Fruit fly (Drosophila melanogaster) whole organism, wandering third instar larva: ENCODE results near the gene CG33702.

Source experiments
- Abd-B ChIP-seq: fragments of >200 bp; optimal IDR thresholded peaks from 2 replicates; lab custom pipeline; 2017; ENCODE audit warnings: missing biosample characterization, missing genetic modification characterization
- CG32264 ChIP-seq: fragments of 200-800 bp; sonication (Bioruptor generic); optimal IDR thresholded peaks from 2 replicates; lab custom pipeline; 2016; ENCODE audit warnings: missing biosample characterization, missing genetic modification characterization
- CG9705 ChIP-seq: fragments of 200-800 bp; sonication (Bioruptor generic); optimal IDR thresholded peaks from 2 replicates; lab custom pipeline; 2018; ENCODE audit warnings: missing biosample characterization, mild to moderate bottlenecking, missing genetic modification characterization
- CrebA ChIP-seq: fragments of 200-800 bp; sonication (Bioruptor generic); optimal IDR thresholded peaks from 2 replicates; lab custom pipeline; 2016; ENCODE audit warnings: missing biosample characterization, mild to moderate bottlenecking, missing genetic modification characterization, borderline replicate concordance
- Dfd ChIP-seq: fragments of >200 bp; optimal IDR thresholded peaks from 2 replicates; lab custom pipeline; 2017; ENCODE audit warnings: missing biosample characterization, missing genetic modification characterization
- Dif ChIP-seq: fragments of 200-275, 200-300 bp; sonication (Bioruptor generic); optimal IDR thresholded peaks from 2 replicates; lab custom pipeline; 2018; ENCODE audit warnings: missing biosample characterization, missing genetic modification characterization; ENCODE audit not compliant: partially characterized antibody
- GATAd ChIP-seq: sonication (Bioruptor generic); optimal IDR thresholded peaks from 2 replicates; lab custom pipeline; 2016; ENCODE audit warnings: missing biosample characterization, missing genetic modification characterization
- HLH106 ChIP-seq: fragments of 200-800 bp; optimal IDR thresholded peaks from 3 replicates; lab custom pipeline; 2019; ENCODE audit warnings: missing biosample characterization, mild to moderate bottlenecking, missing genetic modification characterization, moderate library complexity
- Hnf4 ChIP-seq: fragments of 200-800 bp; sonication (Bioruptor generic); optimal IDR thresholded peaks from 2 replicates; lab custom pipeline; 2016; ENCODE audit warnings: missing biosample characterization, mild to moderate bottlenecking, missing genetic modification characterization
- Hr83 ChIP-seq: fragments of 200-300 bp; sonication (Bioruptor generic); optimal IDR thresholded peaks from 2 replicates; lab custom pipeline; 2016; ENCODE audit warnings: missing biosample characterization, mild to moderate bottlenecking, missing genetic modification characterization, moderate library complexity; ENCODE audit not compliant: poor library complexity, severe bottlenecking
- Mio ChIP-seq: sonication (Bioruptor generic); optimal IDR thresholded peaks from 2 replicates; lab custom pipeline; 2016; ENCODE audit warnings: missing biosample characterization, missing genetic modification characterization
- N ChIP-seq: fragments of >200 bp; optimal IDR thresholded peaks from 2 replicates; lab custom pipeline; 2018; ENCODE audit warnings: missing biosample characterization, missing external identifiers, missing genetic modification characterization
- OdsH ChIP-seq: fragments of 200-800 bp; sonication (Bioruptor generic); optimal IDR thresholded peaks from 2 replicates; lab custom pipeline; 2016; ENCODE audit warnings: missing biosample characterization, mild to moderate bottlenecking, missing genetic modification characterization
- Rel ChIP-seq, 2 experiments: fragments of 200-800 bp; sonication (Bioruptor generic) in 1 of 2; optimal IDR thresholded peaks; 2 replicates in 1 of 2; 3 replicates in 1 of 2; lab custom pipeline; 2016 to 2019; ENCODE audit warnings: mild to moderate bottlenecking in 2 of 2, missing biosample characterization in 2 of 2, missing genetic modification characterization in 2 of 2, moderate library complexity in 1 of 2
- Vsx2 ChIP-seq: fragments of 200-300, 225-300 bp; sonication (Bioruptor generic); optimal IDR thresholded peaks from 2 replicates; lab custom pipeline; 2018; ENCODE audit warnings: missing biosample characterization, missing genetic modification characterization; ENCODE audit not compliant: partially characterized antibody
- br ChIP-seq: fragments of 200-800 bp; sonication (Bioruptor generic); optimal IDR thresholded peaks from 2 replicates; lab custom pipeline; 2016; ENCODE audit warnings: missing biosample characterization, missing genetic modification characterization
- brk ChIP-seq: fragments of 200-800 bp; sonication (Bioruptor generic); optimal IDR thresholded peaks from 2 replicates; lab custom pipeline; 2016; ENCODE audit warnings: missing biosample characterization, mild to moderate bottlenecking, missing genetic modification characterization
- dl ChIP-seq, 2 experiments: fragments of 175-275, 200-275 bp in 1 of 2; fragments of 200-275 bp in 1 of 2; sonication (Bioruptor generic); optimal IDR thresholded peaks; lab custom pipeline; 2018; ENCODE audit warnings: mild to moderate bottlenecking in 2 of 2, missing biosample characterization in 2 of 2, missing genetic modification characterization in 2 of 2, moderate library complexity in 2 of 2; ENCODE audit not compliant: partially characterized antibody in 2 of 2, insufficient read depth in 1 of 2
- dmrt93B ChIP-seq: fragments of 200-800 bp; sonication (Bioruptor generic); optimal IDR thresholded peaks from 2 replicates; lab custom pipeline; 2018; ENCODE audit warnings: missing biosample characterization, mild to moderate bottlenecking, missing genetic modification characterization
- dsf ChIP-seq: sonication (Bioruptor generic); optimal IDR thresholded peaks from 2 replicates; lab custom pipeline; 2016; ENCODE audit warnings: missing biosample characterization, missing genetic modification characterization, borderline replicate concordance
- ey ChIP-seq: fragments of 200-800 bp; sonication (Bioruptor generic); optimal IDR thresholded peaks from 2 replicates; lab custom pipeline; 2016; ENCODE audit warnings: missing biosample characterization, missing genetic modification characterization
- foxo ChIP-seq, 2 experiments: fragments of 200-800 bp; sonication (Bioruptor generic); optimal IDR thresholded peaks; 2 replicates in 1 of 2; 3 replicates in 1 of 2; lab custom pipeline; 2016 to 2017; ENCODE audit warnings: missing biosample characterization in 2 of 2, missing genetic modification characterization in 2 of 2
- fru ChIP-seq: fragments of 200-800 bp; sonication (Bioruptor generic); optimal IDR thresholded peaks from 3 replicates; lab custom pipeline; 2016; ENCODE audit warnings: missing biosample characterization, mild to moderate bottlenecking, missing genetic modification characterization
- h ChIP-seq: fragments of 200-800 bp; sonication (Bioruptor generic); optimal IDR thresholded peaks from 3 replicates; lab custom pipeline; 2016; ENCODE audit warnings: missing biosample characterization, mild to moderate bottlenecking, missing genetic modification characterization
- jim ChIP-seq: fragments of 175-275, 200-325 bp; sonication (Bioruptor generic); optimal IDR thresholded peaks from 2 replicates; lab custom pipeline; 2016; ENCODE audit warnings: missing biosample characterization, mild to moderate bottlenecking, missing genetic modification characterization
- lola ChIP-seq: fragments of >200 bp; optimal IDR thresholded peaks from 2 replicates; lab custom pipeline; 2017; ENCODE audit warnings: missing biosample characterization, missing genetic modification characterization
- pan ChIP-seq: fragments of >200 bp; optimal IDR thresholded peaks from 2 replicates; lab custom pipeline; 2017
- psq ChIP-seq: fragments of 200-800 bp; sonication (Bioruptor generic); optimal IDR thresholded peaks from 3 replicates; lab custom pipeline; 2017; ENCODE audit warnings: missing biosample characterization, mild to moderate bottlenecking, missing genetic modification characterization, moderate library complexity
- rgr ChIP-seq: fragments of 200-800 bp; sonication (Bioruptor generic); optimal IDR thresholded peaks from 3 replicates; lab custom pipeline; 2016; ENCODE audit warnings: missing biosample characterization, mild to moderate bottlenecking, missing genetic modification characterization
- sage ChIP-seq: fragments of 200-800 bp; sonication (Bioruptor generic); optimal IDR thresholded peaks from 2 replicates; lab custom pipeline; 2016; ENCODE audit warnings: missing biosample characterization, mild to moderate bottlenecking, missing genetic modification characterization
- sv ChIP-seq: fragments of 200-800 bp; sonication (Bioruptor generic); optimal IDR thresholded peaks from 3 replicates; lab custom pipeline; 2016; ENCODE audit warnings: missing biosample characterization, missing genetic modification characterization
- tai ChIP-seq: sonication (Bioruptor generic); optimal IDR thresholded peaks from 2 replicates; lab custom pipeline; 2016; ENCODE audit warnings: missing biosample characterization, missing genetic modification characterization

The CG33702 gene

DNA sequence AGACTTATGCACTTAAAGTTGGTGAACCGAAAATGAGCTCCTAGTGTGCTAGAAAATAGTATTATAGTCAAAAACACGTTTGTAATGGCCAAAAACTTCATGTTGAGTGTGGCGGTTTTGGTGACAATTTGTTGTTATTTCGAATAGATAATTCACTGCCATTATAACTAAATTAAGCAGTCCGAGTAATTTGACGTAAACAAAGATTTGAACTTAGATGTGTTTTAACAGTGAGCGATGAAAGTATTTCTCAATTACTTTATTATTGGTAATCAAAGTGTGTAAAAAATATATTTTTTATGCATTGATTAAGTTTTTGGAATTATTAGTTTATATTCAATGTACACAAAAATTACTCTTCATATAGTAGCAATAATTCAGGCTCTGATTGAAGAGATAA is at the start of gene CG33702:
Gene CG33702 (minus strand): TSS at position 101 of the 400 bp plus-strand sequence.
- no peak for TF ChIP-seq dmrt93B (GFP tag; lab: Kevin White, UChicago)

DNA sequence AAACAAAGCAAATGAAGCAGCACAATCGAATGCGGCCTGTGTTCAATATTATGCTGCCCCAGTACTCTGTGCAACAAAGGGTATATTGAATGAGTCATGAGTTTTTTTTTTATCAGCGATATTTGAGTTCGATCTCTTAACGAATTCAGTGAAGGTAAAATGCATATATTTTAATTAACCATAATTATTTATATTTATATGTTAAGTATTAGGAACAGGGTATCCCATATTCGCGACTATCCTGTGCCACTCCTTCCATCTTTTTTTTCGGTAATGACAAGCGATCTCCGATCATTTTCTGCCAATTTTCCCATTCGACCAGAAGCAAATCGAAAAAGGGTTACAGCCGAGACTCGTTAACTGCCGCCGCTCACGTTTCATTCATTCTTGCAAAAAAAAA is 45.8 kb upstream of the CG33702 start:
- TF ChIP-seq sv (GFP tag; lab: Kevin White, UChicago) (no peak), CG9705 (GFP tag; lab: Kevin White, UChicago) (no peak), HLH106 (tag; lab: Kevin White, UChicago) (no peak), pan (lab: Kevin White, UChicago) (no peak), lola (GFP tag; lab: Kevin White, UChicago) (no peak), ey (GFP tag; lab: Kevin White, UChicago) (no peak), CrebA (GFP tag; lab: Kevin White, UChicago) (no peak), Vsx2 (GFP tag; lab: Kevin White, UChicago) (no peak), h (no peak), Rel (GFP tag; optimal IDR thresholded peaks at IDR 0.05; lab: Kevin White, UChicago) (no peak), Rel (tag; optimal IDR thresholded peaks at IDR 0.05; lab: Kevin White, UChicago) (no peak), brk (GFP tag; lab: Kevin White, UChicago) (no peak), Mio (GFP tag; lab: Kevin White, UChicago) (no peak), psq (no peak), dsf (no peak), tai (GFP tag; lab: Kevin White, UChicago) (no peak), dl (GFP tag; optimal IDR thresholded peaks at IDR 0.05; lab: Kevin White, UChicago; ENCODE audit: insufficient read depth in 1 of 2, partially characterized antibody in 2 of 2) (no peak), CG32264 (GFP tag; lab: Kevin White, UChicago) (no peak)
- TF ChIP-seq, all 38 proteins: peak for 0

DNA sequence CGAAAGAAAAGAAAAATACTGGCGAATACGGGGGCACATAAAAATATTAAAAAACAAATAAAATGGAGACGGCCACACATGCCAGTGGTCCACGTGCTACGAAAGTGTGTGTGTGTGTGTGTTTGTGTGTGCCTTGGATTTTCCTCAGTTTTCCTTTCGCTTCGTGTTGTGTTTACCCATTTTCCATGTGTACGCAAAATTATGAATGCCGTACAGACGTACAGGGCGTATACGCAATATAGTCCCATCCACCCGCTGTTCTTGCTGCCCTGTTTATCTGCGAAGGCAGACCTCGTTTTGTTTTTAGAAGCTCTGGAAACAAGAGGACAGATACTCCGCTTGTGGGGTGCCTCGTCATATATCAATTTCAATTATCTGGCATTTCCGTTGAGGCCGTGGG is 43.5 kb upstream of the CG33702 start:
- no peak for TF ChIP-seq CrebA (GFP tag; lab: Kevin White, UChicago)
- TF ChIP-seq N, result no peak
- TF ChIP-seq lola (GFP tag; lab: Kevin White, UChicago), result no peak
- no peak for TF ChIP-seq Abd-B
- TF ChIP-seq dl (GFP tag; optimal IDR thresholded peaks at IDR 0.05; lab: Kevin White, UChicago; ENCODE audit: insufficient read depth in 1 of 2, partially characterized antibody in 2 of 2), result no peak
- TF ChIP-seq Dif (GFP tag; lab: Kevin White, UChicago), result no peak
- TF ChIP-seq fru, result no peak
- no peak for TF ChIP-seq brk (GFP tag; lab: Kevin White, UChicago)
- TF ChIP-seq CG32264 (GFP tag; lab: Kevin White, UChicago), result no peak

DNA sequence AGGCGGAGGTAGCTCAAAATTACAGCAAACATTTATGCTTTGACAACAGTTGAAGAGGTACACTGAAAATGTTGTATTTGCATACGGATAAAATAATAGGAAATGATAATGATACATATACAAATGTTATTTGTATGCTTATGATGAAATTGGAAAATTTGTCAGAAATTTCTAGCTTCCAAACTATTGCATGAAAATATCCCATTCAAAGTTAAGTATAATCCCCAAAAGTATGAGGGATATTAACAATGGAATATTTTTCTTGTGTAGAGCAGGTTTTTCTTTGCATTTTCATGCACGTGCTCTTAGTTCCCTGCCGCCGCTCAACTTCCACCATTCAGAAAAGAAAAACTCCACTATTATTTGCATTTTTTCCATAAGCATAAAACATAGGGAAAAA is 41.8 kb upstream of the CG33702 start:
- no peak for TF ChIP-seq tai (GFP tag; lab: Kevin White, UChicago)
- TF ChIP-seq Dfd (GFP tag; lab: Kevin White, UChicago), result no peak
- TF ChIP-seq N, result no peak
- no peak for TF ChIP-seq GATAd (GFP tag; lab: Kevin White, UChicago)
- TF ChIP-seq br (GFP tag; lab: Kevin White, UChicago), result no peak
- no peak for TF ChIP-seq rgr
- no peak for TF ChIP-seq CrebA (GFP tag; lab: Kevin White, UChicago)
- TF ChIP-seq foxo (GFP tag; optimal IDR thresholded peaks at IDR 0.05; lab: Kevin White, UChicago), result no peak
- no peak for TF ChIP-seq Hr83 (GFP tag; lab: Kevin White, UChicago)
- TF ChIP-seq Hnf4 (GFP tag; lab: Kevin White, UChicago), result no peak
- TF ChIP-seq dsf, result no peak

DNA sequence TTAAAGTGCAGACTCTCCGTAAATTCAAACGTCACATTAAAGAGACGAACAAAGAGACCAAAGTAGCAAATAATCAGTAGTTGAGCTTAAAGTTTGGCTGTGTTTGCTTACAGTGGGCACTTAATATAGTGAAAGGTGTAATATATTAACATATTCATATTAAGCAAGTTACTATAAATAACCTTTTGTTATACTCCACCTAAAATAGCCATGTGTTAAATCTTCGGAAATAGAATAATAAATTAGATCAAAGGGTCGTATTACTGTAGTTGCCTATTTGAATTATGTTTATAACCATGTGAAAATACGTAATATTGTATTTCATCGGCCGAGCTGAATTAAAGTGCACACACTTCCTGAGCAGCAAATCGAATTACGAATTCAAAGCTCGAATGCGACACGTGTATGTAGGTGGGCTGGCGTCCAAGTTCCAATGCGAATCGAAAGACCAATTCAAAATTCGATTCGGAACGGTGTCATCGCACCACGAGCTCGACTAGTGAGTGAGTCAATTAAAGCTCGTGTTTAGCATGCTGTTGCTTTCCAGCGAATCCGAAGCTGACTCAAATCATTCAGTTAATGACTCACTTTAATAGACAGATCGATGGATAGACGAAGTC is 39.1 kb upstream of the CG33702 start:
- TF ChIP-seq HLH106 (tag; lab: Kevin White, UChicago) (no peak), Dif (GFP tag; lab: Kevin White, UChicago) (no peak), sage (no peak), Rel (GFP tag; optimal IDR thresholded peaks at IDR 0.05; lab: Kevin White, UChicago) (no peak), Rel (tag; optimal IDR thresholded peaks at IDR 0.05; lab: Kevin White, UChicago) (no peak), Dfd (GFP tag; lab: Kevin White, UChicago) (no peak), jim (no peak), OdsH (GFP tag; lab: Kevin White, UChicago) (no peak), CG9705 (GFP tag; lab: Kevin White, UChicago) (no peak)
